Fruit fly (Drosophila melanogaster): ENCODE measurements around the gene Dhfr.
A peak's percentile ranks its signal among the peaks of the same experiment; 100 is the strongest.

The Dhfr gene

dm6 chr3R:16448378-16449134, 32.4 kb upstream of the Dhfr start (continued):
- TF ChIP-seq MBD-R2 (GFP tag; IDR thresholded peaks at IDR 0.05) (peak; percentile 35; the same call in 1 of the 2 replicates), salm (tag; optimal IDR thresholded peaks at IDR 0.05) (peak; percentile 66), pan (optimal IDR thresholded peaks at IDR 0.05) (no peak), pan (GFP tag; optimal IDR thresholded peaks at IDR 0.05 in 1 of 2, IDR thresholded peaks at IDR 0.05 in 1 of 2) (peak in 1 of 2 experiments; percentile 79), aop (GFP tag; IDR thresholded peaks at IDR 0.05) (0 out of 2 replicates have a peak, but pooled peaks have one; percentile 5), CG13775 (GFP tag; optimal IDR thresholded peaks at IDR 0.05) (peak; percentile 49), CG11085 (GFP tag; IDR thresholded peaks at IDR 0.05) (peak; percentile 65), onecut (GFP tag; IDR thresholded peaks at IDR 0.05) (peak; percentile 19), gcm (GFP tag; optimal IDR thresholded peaks at IDR 0.05) (peak; percentile 53), kah (GFP tag; optimal IDR thresholded peaks at IDR 0.05) (no peak), CG16779 (GFP tag; IDR thresholded peaks at IDR 0.05) (0 out of 2 replicates have a peak, but pooled peaks have one; percentile 20), Dbx (GFP tag; IDR thresholded peaks at IDR 0.05) (peak; percentile 17; the same call in 1 of the 3 replicates), gce (GFP tag; IDR thresholded peaks at IDR 0.05) (peak; percentile 82), sim (GFP tag; IDR thresholded peaks at IDR 0.05) (peak; percentile 87), ERR (GFP tag; optimal IDR thresholded peaks at IDR 0.05) (peak; percentile 46), CG43689 (GFP tag; IDR thresholded peaks at IDR 0.05) (peak; percentile 66), ewg (GFP tag; optimal IDR thresholded peaks at IDR 0.05) (peak; percentile 46), CG1647 (GFP tag; optimal IDR thresholded peaks at IDR 0.05) (peak; percentile 32), bsh (GFP tag; optimal IDR thresholded peaks at IDR 0.05) (peak; percentile 91 to 96), Oli (tag; optimal IDR thresholded peaks at IDR 0.05) (peak; percentile 61), CG14667 (GFP tag; IDR thresholded peaks at IDR 0.05) (peak; percentile 80), eyg (GFP tag; optimal IDR thresholded peaks at IDR 0.05) (no peak), da (GFP tag; optimal IDR thresholded peaks at IDR 0.05) (peak; percentile 50), CG34224 (GFP tag; IDR thresholded peaks at IDR 0.05; ENCODE audit: partially characterized antibody) (no peak), Hr39 (optimal IDR thresholded peaks at IDR 0.05) (no peak), CG32772 (GFP tag; IDR thresholded peaks at IDR 0.05) (peak; percentile 91), CG10959 (GFP tag; IDR thresholded peaks at IDR 0.05) (peak; percentile 74), CG9437 (GFP tag; optimal IDR thresholded peaks at IDR 0.05) (peak; percentile 76), crol (GFP tag; IDR thresholded peaks at IDR 0.05) (peak; percentile 68), CG4360 (GFP tag; IDR thresholded peaks at IDR 0.05) (peak; percentile 43; the same call in 1 of the 2 replicates), CG16813 (GFP tag; IDR thresholded peaks at IDR 0.05; ENCODE audit: partially characterized antibody) (no peak), her (GFP tag; optimal IDR thresholded peaks at IDR 0.05) (peak; percentile 57), CG9609 (GFP tag; optimal IDR thresholded peaks at IDR 0.05) (peak; percentile 82), CG15696 (tag; optimal IDR thresholded peaks at IDR 0.05) (no peak), slbo (GFP tag; IDR thresholded peaks at IDR 0.05) (peak; percentile 80), CG7357 (GFP tag; IDR thresholded peaks at IDR 0.05) (peak; percentile 55; the same call in 2 of the 3 replicates), zf30C (GFP tag; optimal IDR thresholded peaks at IDR 0.05) (peak; percentile 76), CG31224 (GFP tag; IDR thresholded peaks at IDR 0.05) (peak; percentile 68), TFAM (GFP tag; optimal IDR thresholded peaks at IDR 0.05) (no peak), CG13123 (GFP tag; optimal IDR thresholded peaks at IDR 0.05) (peak; percentile 5), Lpt (GFP tag; optimal IDR thresholded peaks at IDR 0.05) (no peak), Hand (GFP tag; optimal IDR thresholded peaks at IDR 0.05) (no peak), phol (tag; optimal IDR thresholded peaks at IDR 0.05) (peak; percentile 62), Lhr (GFP tag; optimal IDR thresholded peaks at IDR 0.05) (no peak), CG10543 (GFP tag; optimal IDR thresholded peaks at IDR 0.05) (no peak), CG6813 (GFP tag; optimal IDR thresholded peaks at IDR 0.05) (peak; percentile 29), CG3281 (GFP tag; optimal IDR thresholded peaks at IDR 0.05) (peak; percentile 60), pb (GFP tag; optimal IDR thresholded peaks at IDR 0.05) (no peak), Gsc (GFP tag; IDR thresholded peaks at IDR 0.05) (peak; percentile 73), peb (GFP tag; IDR thresholded peaks at IDR 0.05) (peak; percentile 76)
